Fruit fly (Drosophila melanogaster): ENCODE data around the gene nSyb.

The nSyb gene

DNA sequence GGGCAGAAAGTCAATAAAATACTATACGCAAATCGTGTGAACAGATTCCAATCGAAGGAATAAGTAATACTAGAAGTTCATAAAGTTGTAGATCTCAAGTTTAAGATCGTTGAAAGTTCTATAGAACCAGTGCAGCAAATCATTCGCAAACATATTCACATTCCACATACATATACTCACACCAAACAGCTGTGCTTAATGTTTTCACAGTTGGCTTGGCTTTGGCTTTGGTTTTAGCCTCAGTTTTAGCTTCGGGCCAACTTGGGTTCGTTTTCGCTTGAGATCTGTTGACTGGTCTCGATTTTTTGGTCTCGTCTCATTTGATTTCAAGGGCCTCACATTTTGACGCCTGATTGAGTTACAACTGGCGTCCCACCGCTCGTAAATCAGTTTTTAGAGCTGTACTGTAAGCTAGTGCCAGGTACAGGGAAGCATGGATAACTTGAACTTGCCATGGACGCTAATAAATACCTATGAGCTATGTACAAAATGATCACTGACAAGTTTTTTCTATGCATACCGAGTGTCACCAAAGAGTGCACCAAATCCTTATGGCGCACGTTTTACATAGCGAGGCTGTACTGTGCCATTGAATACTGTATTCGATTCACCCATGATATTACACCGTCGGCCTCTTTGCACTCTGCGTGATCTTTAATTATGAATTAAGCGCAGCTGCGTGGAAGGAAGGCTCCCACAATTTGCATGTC, 50.3 kb downstream of the nSyb start (continued):
- TF ChIP-seq CrebB (tag; optimal IDR thresholded peaks at IDR 0.05) (peak; percentile 50), CG15011 (GFP tag; optimal IDR thresholded peaks at IDR 0.05) (peak; percentile 64), CG17829 (tag; optimal IDR thresholded peaks at IDR 0.05) (peak; percentile 67), zf30C (GFP tag; optimal IDR thresholded peaks at IDR 0.05) (no peak), CG8765 (GFP tag; IDR thresholded peaks at IDR 0.05) (peak; percentile 60; the same call in 1 of the 2 replicates), psq (GFP tag; optimal IDR thresholded peaks at IDR 0.05) (no peak), CG17186 (GFP tag; optimal IDR thresholded peaks at IDR 0.05) (peak; percentile 12), CG1792 (GFP tag; optimal IDR thresholded peaks at IDR 0.05) (peak; percentile 88), Trl (optimal IDR thresholded peaks at IDR 0.05) (no peak), Trl (GFP tag; optimal IDR thresholded peaks at IDR 0.05) (peak; percentile 88), Camta (GFP tag; optimal IDR thresholded peaks at IDR 0.05) (peak; percentile 82), CG30403 (GFP tag; optimal IDR thresholded peaks at IDR 0.05) (peak; percentile 76), CG18619 (GFP tag; optimal IDR thresholded peaks at IDR 0.05) (peak; percentile 65), CG10565 (GFP tag; optimal IDR thresholded peaks at IDR 0.05) (peak; percentile 17), CG11398 (GFP tag; optimal IDR thresholded peaks at IDR 0.05) (peak; percentile 74), Eip74EF (GFP tag; optimal IDR thresholded peaks at IDR 0.05) (peak in 1 of 2 experiments; percentile 35), bab2 (GFP tag; optimal IDR thresholded peaks at IDR 0.05) (peak; percentile 87), CG1647 (GFP tag; optimal IDR thresholded peaks at IDR 0.05) (peak; percentile 73), HLHmδ (GFP tag; optimal IDR thresholded peaks at IDR 0.05) (no peak), CG12071 (GFP tag; optimal IDR thresholded peaks at IDR 0.05) (peak; percentile 90), CG16779 (GFP tag; IDR thresholded peaks at IDR 0.05) (peak; percentile 89), Antp (GFP tag; optimal IDR thresholded peaks at IDR 0.05) (peak; percentile 92), pfk (GFP tag; optimal IDR thresholded peaks at IDR 0.05) (no peak), CTCF (GFP tag; optimal IDR thresholded peaks at IDR 0.05) (peak; percentile 21), B-H2 (GFP tag; optimal IDR thresholded peaks at IDR 0.05) (no peak), CG8290 (GFP tag; optimal IDR thresholded peaks at IDR 0.05) (peak; percentile 69), CG8290 (tag; optimal IDR thresholded peaks at IDR 0.05) (peak in 1 of 2 experiments; percentile 97), CG6272 (GFP tag; IDR thresholded peaks at IDR 0.05) (peak; percentile 85), lab (GFP tag; optimal IDR thresholded peaks at IDR 0.05) (peak; percentile 91), bowl (GFP tag; IDR thresholded peaks at IDR 0.05) (peak; percentile 79), CG9437 (GFP tag; optimal IDR thresholded peaks at IDR 0.05) (peak; percentile 33), CG1603 (tag; optimal IDR thresholded peaks at IDR 0.05) (peak; percentile 86), HHEX (GFP tag; optimal IDR thresholded peaks at IDR 0.05) (peak; percentile 86), lov (optimal IDR thresholded peaks at IDR 0.05) (no peak), lov (GFP tag; IDR thresholded peaks at IDR 0.05) (peak; percentile 78; the same call in 2 of the 3 replicates), CG2199 (GFP tag; IDR thresholded peaks at IDR 0.05) (0 out of 3 replicates have a peak, but pooled peaks have one; percentile 71), CG12659 (GFP tag; optimal IDR thresholded peaks at IDR 0.05) (peak; percentile 74), sob (GFP tag; IDR thresholded peaks at IDR 0.05) (peak; percentile 91), CG8944 (GFP tag; optimal IDR thresholded peaks at IDR 0.05) (peak; percentile 76), CG10431 (GFP tag; optimal IDR thresholded peaks at IDR 0.05) (no peak), CG6175 (GFP tag; IDR thresholded peaks at IDR 0.05) (0 out of 3 replicates have a peak, but pooled peaks have one; percentile 49), pb (GFP tag; optimal IDR thresholded peaks at IDR 0.05) (peak; percentile 75), NK7.1 (GFP tag; optimal IDR thresholded peaks at IDR 0.05) (peak; percentile 74), CG12236 (GFP tag; optimal IDR thresholded peaks at IDR 0.05) (peak; percentile 48), CkIIα-i1 (GFP tag; IDR thresholded peaks at IDR 0.05) (peak; percentile 81), Side (GFP tag; optimal IDR thresholded peaks at IDR 0.05) (peak; percentile 81), chn (GFP tag; optimal IDR thresholded peaks at IDR 0.05) (peak; percentile 56), eyg (GFP tag; optimal IDR thresholded peaks at IDR 0.05) (peak; percentile 77), CG11696 (GFP tag; IDR thresholded peaks at IDR 0.05) (peak; percentile 76), CG1602 (GFP tag; optimal IDR thresholded peaks at IDR 0.05) (peak; percentile 61), C15 (GFP tag; IDR thresholded peaks at IDR 0.05) (peak; percentile 56; the same call in 1 of the 3 replicates)
